Fruit fly (Drosophila melanogaster) S2 (cell line): ENCODE data around the gene LManI.

Experiments
- CG8478 ChIP-seq: fragments of >200 bp; optimal IDR thresholded peaks from 2 replicates; lab custom pipeline; 2018
- CTCF ChIP-seq, 2 experiments: fragments of >200 bp; optimal IDR thresholded peaks; 2 replicates each; lab custom pipeline; 2018

dm6 chr2L:10504895-10505294 is 47.9 kb upstream of the LManI start:
- TF ChIP-seq CG8478 (no peak), CTCF (optimal IDR thresholded peaks at IDR 0.05; lab: Kevin White, UChicago) (no peak)
